Fruit fly (Drosophila melanogaster) S2 (cell line): Measurements from ENCODE around the gene Ilp4.

Experiments used
- CG8478 ChIP-seq: fragments of >200 bp; optimal IDR thresholded peaks from 2 replicates; lab custom pipeline; 2018
- CTCF ChIP-seq, 2 experiments: fragments of >200 bp; optimal IDR thresholded peaks; 2 replicates each; lab custom pipeline; 2018

The Ilp4 gene

DNA sequence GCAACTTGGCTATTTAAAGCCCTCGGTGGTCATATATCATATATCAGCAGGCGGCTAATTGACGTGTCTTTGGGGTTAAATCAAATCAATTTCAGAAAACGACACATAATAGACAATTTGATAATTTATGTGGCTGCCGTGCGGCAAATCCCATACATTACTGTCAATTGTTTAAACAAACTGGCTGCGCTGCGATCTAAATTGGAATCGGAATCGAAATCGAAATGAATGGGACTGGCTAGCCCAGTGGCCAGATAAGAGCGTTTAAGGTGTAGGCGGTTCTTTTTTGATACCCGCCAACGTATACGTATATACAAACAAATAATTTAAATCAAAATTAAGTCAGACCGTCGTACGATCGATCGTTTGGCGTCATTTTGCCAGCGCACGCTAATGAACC is 35.7 kb downstream of the Ilp4 start:
- no peak for TF ChIP-seq CTCF (optimal IDR thresholded peaks at IDR 0.05; lab: Kevin White, UChicago)
- TF ChIP-seq CG8478, result no peak

dm6 chr3L:9767636-9768358 is 36.3 kb downstream of the Ilp4 start:
- TF ChIP-seq CTCF (optimal IDR thresholded peaks at IDR 0.05; lab: Kevin White, UChicago) (no peak), CG8478 (no peak)

dm6 chr3L:9766364-9766763 is 37.7 kb downstream of the Ilp4 start:
- TF ChIP-seq CG8478 (no peak), CTCF (optimal IDR thresholded peaks at IDR 0.05; lab: Kevin White, UChicago) (no peak)

dm6 chr3L:9765710-9766005 is 38.4 kb downstream of the Ilp4 start:
- TF ChIP-seq CTCF (optimal IDR thresholded peaks at IDR 0.05; lab: Kevin White, UChicago) (no peak), CG8478 (no peak)

dm6 chr3L:9764915-9765709 is 39.0 kb downstream of the Ilp4 start:
- TF ChIP-seq CG8478, result no peak
- TF ChIP-seq CTCF (optimal IDR thresholded peaks at IDR 0.05; lab: Kevin White, UChicago), result no peak

DNA sequence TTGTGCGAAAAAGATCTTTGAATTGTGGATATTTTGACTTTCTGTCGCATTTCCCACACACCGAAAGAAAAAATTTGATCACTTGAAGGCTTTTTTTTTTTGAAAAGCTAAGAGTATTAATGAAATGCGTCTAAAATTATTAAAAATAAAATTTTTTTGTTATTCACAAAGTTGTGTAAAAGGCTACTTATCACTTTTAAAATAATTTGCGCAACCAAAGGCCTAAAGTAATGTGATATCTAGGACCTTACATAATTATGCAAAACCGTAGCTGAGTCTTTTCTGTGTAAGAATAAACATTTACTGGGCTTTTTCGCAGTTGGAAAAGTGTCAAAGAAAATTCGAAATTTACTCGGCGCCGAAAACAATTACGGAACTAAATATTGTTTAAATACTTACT is 39.8 kb downstream of the Ilp4 start:
- no peak for TF ChIP-seq CTCF (optimal IDR thresholded peaks at IDR 0.05; lab: Kevin White, UChicago)
- no peak for TF ChIP-seq CG8478

- TF ChIP-seq CG8478 (no peak), CTCF (optimal IDR thresholded peaks at IDR 0.05; lab: Kevin White, UChicago) (no peak)
Measured at dm6 chr3L:9763389-9763917, 40.6 kb downstream of the Ilp4 start, which contains the start of gene Ae2. TSS of gene Ae2 (plus strand) at chr3L:9763544.

dm6 chr3L:9762036-9762597 is 41.9 kb downstream of the Ilp4 start:
- no peak for TF ChIP-seq CTCF (optimal IDR thresholded peaks at IDR 0.05; lab: Kevin White, UChicago)
- no peak for TF ChIP-seq CG8478

dm6 chr3L:9760151-9760749 is 43.8 kb downstream of the Ilp4 start, which contains the start of gene CG42268:
TSS of gene CG42268 (minus strand) at chr3L:9760395.
- TF ChIP-seq CG8478 (no peak), CTCF (optimal IDR thresholded peaks at IDR 0.05; lab: Kevin White, UChicago) (no peak)
